Fruit fly (Drosophila melanogaster) S2 (cell line): ENCODE data around the gene Rpn7.

Source experiments
- CG8478 ChIP-seq: fragments of >200 bp; optimal IDR thresholded peaks from 2 replicates; lab custom pipeline; 2018
- CTCF ChIP-seq, 2 experiments: fragments of >200 bp; optimal IDR thresholded peaks; 2 replicates each; lab custom pipeline; 2018

DNA sequence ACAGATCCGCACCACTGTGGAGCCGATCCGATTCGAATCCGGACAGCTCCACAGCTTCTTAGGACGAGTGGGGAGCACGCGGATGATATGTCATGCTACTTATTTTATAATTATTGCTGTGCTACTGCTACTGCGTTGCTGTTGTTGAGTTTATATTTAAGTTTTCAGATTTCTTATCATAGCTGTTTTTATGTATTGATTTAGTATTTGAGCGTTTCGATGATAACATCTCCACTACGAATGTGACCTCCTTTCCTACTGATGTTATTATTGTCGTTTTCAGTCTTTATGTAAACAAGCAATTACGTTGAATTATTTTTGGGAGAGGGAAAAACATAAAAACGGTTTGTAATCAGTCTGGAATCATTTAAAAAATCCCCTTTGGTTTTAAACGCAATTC lies 5.8 kb downstream of the Rpn7 start:
- TF ChIP-seq CTCF (optimal IDR thresholded peaks at IDR 0.05; lab: Kevin White, UChicago) (no peak), CG8478 (no peak)
